Fruit fly (Drosophila melanogaster) whole organism, embryonic: ENCODE results near the gene Bub1.

Experiments
- CG10267 ChIP-seq: fragments of 200-800 bp; sonication (Bioruptor generic); optimal IDR thresholded peaks from 2 replicates; lab custom pipeline; 2018; ENCODE audit warnings: missing biosample characterization, mild to moderate bottlenecking, missing genetic modification characterization, moderate library complexity
- CG10959 ChIP-seq: fragments of 200-800 bp; sonication (Bioruptor generic); IDR thresholded peaks from 2 replicates; pipeline ENCODE4 v1.3.6; 2022; ENCODE audit warnings: missing biosample characterization, missing genetic modification characterization
- CG12071 ChIP-seq: fragments of 200-800 bp; sonication (Bioruptor generic); optimal IDR thresholded peaks from 3 replicates; lab custom pipeline; 2018; ENCODE audit warnings: missing biosample characterization, mild to moderate bottlenecking, missing genetic modification characterization
- CG12299 ChIP-seq: fragments of 200-800 bp; sonication (Bioruptor generic); optimal IDR thresholded peaks from 2 replicates; lab custom pipeline; 2018; ENCODE audit warnings: missing biosample characterization, mild to moderate bottlenecking, missing genetic modification characterization
- CG13624 ChIP-seq: fragments of 200-800 bp; sonication (Bioruptor generic); optimal IDR thresholded peaks from 2 replicates; lab custom pipeline; 2016; ENCODE audit warnings: missing biosample characterization, missing genetic modification characterization
- CG13894 ChIP-seq: fragments of 200-800 bp; sonication (Bioruptor generic); optimal IDR thresholded peaks from 3 replicates; lab custom pipeline; 2018; ENCODE audit warnings: missing biosample characterization, mild to moderate bottlenecking, missing genetic modification characterization, moderate library complexity
- CG1603 ChIP-seq: fragments of 200-800 bp; sonication (Bioruptor generic); optimal IDR thresholded peaks from 2 replicates; lab custom pipeline; 2019; ENCODE audit warnings: missing biosample characterization, mild to moderate bottlenecking, missing genetic modification characterization, moderate library complexity
- CG17568 ChIP-seq: fragments of 200-800 bp; sonication (Bioruptor generic); optimal IDR thresholded peaks from 2 replicates; lab custom pipeline; 2018; ENCODE audit warnings: missing biosample characterization, mild to moderate bottlenecking, missing genetic modification characterization, moderate library complexity
- CG1832 ChIP-seq: fragments of 200-800 bp; sonication (Bioruptor generic); optimal IDR thresholded peaks from 2 replicates; lab custom pipeline; 2017; ENCODE audit warnings: missing biosample characterization, mild to moderate bottlenecking, missing genetic modification characterization, inconsistent platforms
- CG18619 ChIP-seq: fragments of 200-800 bp; sonication (Bioruptor generic); optimal IDR thresholded peaks from 3 replicates; lab custom pipeline; 2017; ENCODE audit warnings: missing biosample characterization, mild to moderate bottlenecking, missing genetic modification characterization
- CG2678 ChIP-seq: fragments of 200-800 bp; sonication (Bioruptor generic); optimal IDR thresholded peaks from 3 replicates; lab custom pipeline; 2019; ENCODE audit warnings: missing biosample characterization, mild to moderate bottlenecking, missing genetic modification characterization, moderate library complexity
- CG2875 ChIP-seq: fragments of 200-800 bp; sonication (Bioruptor generic); optimal IDR thresholded peaks from 2 replicates; lab custom pipeline; 2017; ENCODE audit warnings: missing biosample characterization, mild to moderate bottlenecking, missing genetic modification characterization, missing genetic modification reagents
- CG2889 ChIP-seq: fragments of 200-800 bp; sonication (Bioruptor generic); IDR thresholded peaks from 3 replicates; pipeline ENCODE4 v1.3.6; 2022; ENCODE audit warnings: missing biosample characterization, missing genetic modification characterization
- CG30020 ChIP-seq: fragments of 200-800 bp; optimal IDR thresholded peaks from 2 replicates; lab custom pipeline; 2019; ENCODE audit warnings: missing biosample characterization, mild to moderate bottlenecking, missing genetic modification characterization, moderate library complexity
- CG31441 ChIP-seq: fragments of 200-800 bp; sonication (Bioruptor generic); IDR thresholded peaks from 2 replicates; pipeline ENCODE4 v1.3.6; 2022; ENCODE audit warnings: missing biosample characterization, missing genetic modification characterization
- CG32772 ChIP-seq: fragments of 200-800 bp; sonication (Bioruptor generic); IDR thresholded peaks from 2 replicates; pipeline ENCODE4 v1.3.6; 2022; ENCODE audit warnings: missing biosample characterization, missing genetic modification characterization
- CG4282 ChIP-seq: fragments of 200-800 bp; sonication (Bioruptor generic); optimal IDR thresholded peaks from 2 replicates; lab custom pipeline; 2016; ENCODE audit warnings: missing biosample characterization, missing genetic modification characterization
- CG5245 ChIP-seq: fragments of 200-800 bp; sonication (Bioruptor generic); optimal IDR thresholded peaks from 3 replicates; lab custom pipeline; 2016; ENCODE audit warnings: missing biosample characterization, missing genetic modification characterization
- CG7963 ChIP-seq: fragments of 200-800 bp; sonication (Bioruptor generic); IDR thresholded peaks from 3 replicates; pipeline ENCODE4 v1.3.6; 2022; ENCODE audit warnings: missing biosample characterization, missing genetic modification characterization; ENCODE audit not compliant: partially characterized antibody
- CHES-1-like ChIP-seq: fragments of 200-800 bp; sonication (Bioruptor generic); optimal IDR thresholded peaks from 2 replicates; lab custom pipeline; 2016; ENCODE audit warnings: missing biosample characterization, missing genetic modification characterization
- Gug ChIP-seq: fragments of 200-800 bp; sonication (Bioruptor generic); IDR thresholded peaks from 4 replicates; pipeline ENCODE4 v1.3.6; 2022; ENCODE audit warnings: missing biosample characterization, missing genetic modification characterization
- Hand ChIP-seq: fragments of 200-800 bp; sonication (Bioruptor generic); optimal IDR thresholded peaks from 2 replicates; lab custom pipeline; 2017; ENCODE audit warnings: mild to moderate bottlenecking, missing biosample characterization, missing genetic modification reagents, missing genetic modification characterization
- Hr3 ChIP-seq: fragments of 200-800 bp; sonication (Bioruptor generic); optimal IDR thresholded peaks from 3 replicates; lab custom pipeline; 2016; ENCODE audit warnings: missing biosample characterization, missing genetic modification characterization
- Max ChIP-seq: fragments of 200-800 bp; sonication (Bioruptor generic); optimal IDR thresholded peaks from 2 replicates; lab custom pipeline; 2016; ENCODE audit warnings: missing biosample characterization, mild to moderate bottlenecking, missing genetic modification characterization
- Myb ChIP-seq: fragments of 200-800 bp; sonication (Bioruptor generic); optimal IDR thresholded peaks from 2 replicates; lab custom pipeline; 2016; ENCODE audit warnings: missing biosample characterization, missing genetic modification characterization
- Nf-YB ChIP-seq: fragments of 200-800 bp; sonication (Bioruptor generic); optimal IDR thresholded peaks from 3 replicates; lab custom pipeline; 2019; ENCODE audit warnings: missing biosample characterization, mild to moderate bottlenecking, missing genetic modification characterization, moderate library complexity
- Optix ChIP-seq: fragments of 200-800 bp; sonication (Bioruptor generic); IDR thresholded peaks from 3 replicates; pipeline ENCODE4 v1.3.6; 2022; ENCODE audit warnings: missing biosample characterization, missing genetic modification characterization
- Ravus ChIP-seq: fragments of 200-800 bp; sonication (Bioruptor generic); IDR thresholded peaks from 2 replicates; pipeline ENCODE4 v1.3.6; 2022; ENCODE audit warnings: missing biosample characterization, missing genetic modification characterization
- Side ChIP-seq: fragments of 200-800 bp; sonication (Bioruptor generic); optimal IDR thresholded peaks from 2 replicates; lab custom pipeline; 2016; ENCODE audit warnings: missing biosample characterization, missing genetic modification characterization
- Stat92E ChIP-seq, 3 experiments: fragments of >200 bp in 2 of 3; fragments of 200-800 bp in 1 of 3; sonication (Bioruptor generic) in 1 of 3; optimal IDR thresholded peaks; 2 replicates each; lab custom pipeline; 2017 to 2019; ENCODE audit warnings: missing biosample characterization in 3 of 3, missing genetic modification characterization in 3 of 3, mild to moderate bottlenecking in 1 of 3, moderate library complexity in 1 of 3
- ac ChIP-seq: fragments of 200-800 bp; sonication (Bioruptor generic); optimal IDR thresholded peaks from 3 replicates; lab custom pipeline; 2017; ENCODE audit warnings: missing biosample characterization, mild to moderate bottlenecking, missing genetic modification characterization
- amos ChIP-seq: fragments of 200-800 bp; sonication (Bioruptor generic); IDR thresholded peaks from 2 replicates; pipeline ENCODE4 v1.3.6; 2022; ENCODE audit warnings: missing biosample characterization, missing genetic modification characterization; ENCODE audit not compliant: partially characterized antibody
- aop ChIP-seq: fragments of 200-800 bp; sonication (Bioruptor generic); IDR thresholded peaks from 2 replicates; pipeline ENCODE4 v1.3.6; 2022; ENCODE audit warnings: missing biosample characterization, missing genetic modification characterization
- bab2 ChIP-seq: fragments of 200-800 bp; sonication (Bioruptor generic); optimal IDR thresholded peaks from 2 replicates; lab custom pipeline; 2016; ENCODE audit warnings: missing biosample characterization, missing genetic modification characterization
- br ChIP-seq: fragments of >200 bp; optimal IDR thresholded peaks from 2 replicates; lab custom pipeline; 2017
- dpn ChIP-seq, 2 experiments: fragments of 200-800 bp; sonication (Bioruptor generic); optimal IDR thresholded peaks; 3 replicates each; lab custom pipeline; 2016; ENCODE audit warnings: missing biosample characterization in 2 of 2, missing genetic modification characterization in 2 of 2
- ems ChIP-seq: fragments of 200-800 bp; sonication (Bioruptor generic); optimal IDR thresholded peaks from 3 replicates; lab custom pipeline; 2016; ENCODE audit warnings: missing biosample characterization, missing genetic modification characterization
- ewg ChIP-seq: fragments of 200-800 bp; sonication (Bioruptor generic); optimal IDR thresholded peaks from 3 replicates; lab custom pipeline; 2017; ENCODE audit warnings: mild to moderate bottlenecking, missing biosample characterization, missing genetic modification reagents, missing genetic modification characterization
- gro ChIP-seq: fragments of 200-800 bp; sonication (Bioruptor generic); optimal IDR thresholded peaks from 2 replicates; lab custom pipeline; 2016; ENCODE audit warnings: missing biosample characterization, missing genetic modification characterization
- gt ChIP-seq: fragments of 200-800 bp; sonication (Bioruptor generic); IDR thresholded peaks from 2 replicates; pipeline ENCODE4 v1.3.6; 2022; ENCODE audit warnings: missing biosample characterization, missing genetic modification characterization
- her ChIP-seq: fragments of 200-800 bp; sonication (Bioruptor generic); optimal IDR thresholded peaks from 2 replicates; lab custom pipeline; 2016; ENCODE audit warnings: missing biosample characterization, missing genetic modification characterization
- hth ChIP-seq: fragments of >200 bp; optimal IDR thresholded peaks from 2 replicates; lab custom pipeline; 2017; ENCODE audit warnings: inconsistent platforms
- ind ChIP-seq: fragments of 200-800 bp; sonication (Bioruptor generic); optimal IDR thresholded peaks from 3 replicates; lab custom pipeline; 2016; ENCODE audit warnings: missing biosample characterization, missing genetic modification characterization
- inv ChIP-seq: fragments of 200-800 bp; sonication (Bioruptor generic); IDR thresholded peaks from 2 replicates; pipeline ENCODE4 v1.3.6; 2022; ENCODE audit warnings: missing biosample characterization, missing genetic modification characterization; ENCODE audit not compliant: partially characterized antibody
- pho ChIP-seq: fragments of 200-800 bp; sonication (Bioruptor generic); optimal IDR thresholded peaks from 2 replicates; lab custom pipeline; 2016; ENCODE audit warnings: missing biosample characterization, missing genetic modification characterization
- sens ChIP-seq: fragments of 200-800 bp; sonication (Bioruptor generic); peaks from one replicate; lab custom pipeline; 2016; ENCODE audit warnings: missing biosample characterization, missing genetic modification characterization
- slp2 ChIP-seq: fragments of 200-800 bp; sonication (Bioruptor generic); optimal IDR thresholded peaks from 2 replicates; lab custom pipeline; 2016; ENCODE audit warnings: missing biosample characterization, missing genetic modification characterization
- sna ChIP-seq: fragments of 200-800 bp; sonication (Bioruptor generic); IDR thresholded peaks from 2 replicates; pipeline ENCODE4 v1.3.6; 2022; ENCODE audit warnings: missing biosample characterization, missing genetic modification characterization; ENCODE audit not compliant: partially characterized antibody
- so ChIP-seq: fragments of 200-800 bp; sonication (Bioruptor generic); IDR thresholded peaks from 3 replicates; pipeline ENCODE4 v1.3.6; 2022; ENCODE audit warnings: missing biosample characterization, missing genetic modification characterization
- tio ChIP-seq: fragments of 200-800 bp; sonication (Bioruptor generic); optimal IDR thresholded peaks from 2 replicates; lab custom pipeline; 2017; ENCODE audit warnings: missing biosample characterization, missing genetic modification characterization, inconsistent platforms

Gene Bub1

dm6 chr2L:5298978-5299627 lies 20.4 kb downstream of the Bub1 start (continued):
- TF ChIP-seq CG4282 (GFP tag; lab: Kevin White, UChicago) (no peak), CG13624 (no peak), Myb (GFP tag; lab: Kevin White, UChicago) (peak; percentile 15), sna (GFP tag; lab: Robert Waterston, UW) (no peak), Stat92E (GFP tag; optimal IDR thresholded peaks at IDR 0.05; lab: Kevin White, UChicago) (peak in 1 of 3 experiments; percentile 75), bab2 (GFP tag; lab: Kevin White, UChicago) (peak; percentile 21), pho (GFP tag; lab: Kevin White, UChicago) (no peak), Nf-YB (peak; percentile 61), slp2 (GFP tag; lab: Kevin White, UChicago) (peak; percentile 49), Hr3 (peak; percentile 91), CG32772 (GFP tag; lab: Robert Waterston, UW) (peak; percentile 77), CG2875 (GFP tag; lab: Kevin White, UChicago) (peak; percentile 89), CG2889 (0 out of 3 replicates have a peak, but pooled peaks have one; percentile 32), CG18619 (GFP tag; lab: Kevin White, UChicago) (peak; percentile 82), aop (GFP tag; lab: Robert Waterston, UW) (no peak), ind (GFP tag; lab: Kevin White, UChicago) (peak; percentile 75), br (lab: Kevin White, UChicago) (no peak), gro (GFP tag; lab: Kevin White, UChicago) (no peak), gt (GFP tag; lab: Robert Waterston, UW) (peak; percentile 69), CG31441 (GFP tag; lab: Robert Waterston, UW) (peak; percentile 90), amos (GFP tag; lab: Robert Waterston, UW) (no peak), Max (GFP tag; lab: Kevin White, UChicago) (peak; percentile 46), Optix (GFP tag; lab: Robert Waterston, UW) (peak; percentile 68; the same call in 2 of the 3 replicates), CG1832 (GFP tag; lab: Kevin White, UChicago) (peak; percentile 46), ac (no peak), CG13894 (tag; lab: Kevin White, UChicago) (no peak), sens (GFP tag; lab: Kevin White, UChicago) (peak; percentile 96), so (GFP tag; lab: Robert Waterston, UW) (peak; percentile 91), dpn (GFP tag; optimal IDR thresholded peaks at IDR 0.05; lab: Kevin White, UChicago) (peak; percentile 54 to 75), CHES-1-like (GFP tag; lab: Kevin White, UChicago) (peak; percentile 22), her (no peak), Side (no peak), CG1603 (tag; lab: Kevin White, UChicago) (peak; percentile 75), ems (GFP tag; lab: Kevin White, UChicago) (peak; percentile 69), CG10267 (tag; lab: Kevin White, UChicago) (peak; percentile 77), Hand (GFP tag; lab: Kevin White, UChicago) (peak; percentile 81), CG2678 (tag; lab: Kevin White, UChicago) (peak; percentile 90), tio (peak; percentile 76), CG30020 (tag; lab: Kevin White, UChicago) (peak; percentile 62), ewg (GFP tag; lab: Kevin White, UChicago) (peak; percentile 82), inv (GFP tag; lab: Robert Waterston, UW) (no peak), CG17568 (GFP tag; lab: Kevin White, UChicago) (peak; percentile 82), CG5245 (GFP tag; lab: Kevin White, UChicago) (peak; percentile 7), CG10959 (peak; percentile 50; the same call in 1 of the 2 replicates), CG7963 (GFP tag; lab: Robert Waterston, UW) (no peak), Ravus (peak; percentile 14; the same call in 1 of the 2 replicates), Gug (GFP tag; lab: Robert Waterston, UW) (peak; percentile 43; the same call in 3 of the 4 replicates), hth (no peak), CG12299 (tag; lab: Kevin White, UChicago) (peak; percentile 73), CG12071 (GFP tag; lab: Kevin White, UChicago) (peak; percentile 67)
